Fruit fly (Drosophila melanogaster): ENCODE results near the gene CG43115.
A peak's percentile ranks its signal among the peaks of the same experiment; 100 is the strongest.

CG43115 gene

DNA sequence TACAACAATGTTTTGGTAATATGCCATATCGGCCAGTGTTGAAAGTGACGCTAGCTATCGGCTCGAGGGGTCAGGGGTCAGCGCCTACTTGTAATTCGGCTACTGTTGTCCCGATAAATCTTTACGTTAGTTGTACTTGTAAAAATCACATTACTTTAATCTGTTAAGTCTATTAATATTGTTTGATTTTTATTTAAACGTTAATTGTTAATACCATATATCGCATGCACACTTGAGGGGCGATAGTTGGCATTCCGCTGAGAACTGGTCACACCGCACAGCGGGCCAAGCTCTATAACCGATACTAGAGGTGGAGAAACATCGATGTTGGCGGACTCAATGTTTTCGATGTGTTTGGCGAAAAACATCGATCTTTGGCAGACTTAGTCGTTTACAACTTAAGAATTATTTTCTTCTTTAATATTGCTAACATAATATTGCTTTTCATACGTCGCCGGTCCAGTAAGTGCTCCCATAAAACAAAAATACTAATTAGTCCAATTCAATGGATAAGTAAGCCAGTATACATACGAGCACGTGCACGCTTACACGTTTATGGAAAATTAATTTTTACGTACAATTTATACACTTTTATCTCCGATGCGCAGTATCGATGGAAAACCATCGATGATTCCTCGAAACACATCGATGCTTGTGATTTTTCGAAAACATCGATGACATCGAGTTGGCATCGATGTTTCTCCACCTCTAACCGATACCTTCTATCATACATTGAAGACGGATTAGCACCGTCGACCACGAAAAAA is 28.9 kb downstream of the CG43115 start, which contains the start of the genes rux and MCTS1:
rux (minus strand) TSS at position 621 of the 767 bp plus-strand sequence.
MCTS1 (plus strand) TSS at position 713 of the 767 bp plus-strand sequence.
- TF ChIP-seq CG32006 (GFP tag; optimal IDR thresholded peaks at IDR 0.05): peak; percentile 8
- peak; percentile 38 for TF ChIP-seq Hr4 (GFP tag; optimal IDR thresholded peaks at IDR 0.05)
- TF ChIP-seq Met (GFP tag; optimal IDR thresholded peaks at IDR 0.05): peak; percentile 0
- peak; percentile 31 for TF ChIP-seq CG3919 (GFP tag; optimal IDR thresholded peaks at IDR 0.05)
- TF ChIP-seq spab (GFP tag; optimal IDR thresholded peaks at IDR 0.05): no peak
- TF ChIP-seq Smox (GFP tag; optimal IDR thresholded peaks at IDR 0.05): peak; percentile 32
- no peak for TF ChIP-seq salr (GFP tag; optimal IDR thresholded peaks at IDR 0.05)
- TF ChIP-seq CG8632 (GFP tag; optimal IDR thresholded peaks at IDR 0.05): no peak
- peak; percentile 59 for TF ChIP-seq Eip78C (GFP tag)
- TF ChIP-seq CG10631 (GFP tag; optimal IDR thresholded peaks at IDR 0.05): peak; percentile 20
- no peak for TF ChIP-seq net (GFP tag; optimal IDR thresholded peaks at IDR 0.05)
- TF ChIP-seq Gug (GFP tag; IDR thresholded peaks at IDR 0.05): no peak
- peak; percentile 40 for TF ChIP-seq CG31627 (GFP tag; optimal IDR thresholded peaks at IDR 0.05)
- TF ChIP-seq lz (GFP tag; optimal IDR thresholded peaks at IDR 0.05): peak; percentile 41
- no peak for TF ChIP-seq fd59A (GFP tag; optimal IDR thresholded peaks at IDR 0.05)
- peak; percentile 58; the same call in 2 of the 3 replicates for TF ChIP-seq eg (GFP tag; IDR thresholded peaks at IDR 0.05)
- peak; percentile 41 for TF ChIP-seq vri (GFP tag; optimal IDR thresholded peaks at IDR 0.05)
- no peak for TF ChIP-seq CG3032 (tag; optimal IDR thresholded peaks at IDR 0.05)
- TF ChIP-seq fkh (GFP tag; optimal IDR thresholded peaks at IDR 0.05): peak; percentile 23
- peak; percentile 21 for TF ChIP-seq pdm3 (GFP tag; optimal IDR thresholded peaks at IDR 0.05)
- TF ChIP-seq fd85E (GFP tag; optimal IDR thresholded peaks at IDR 0.05): no peak
- no peak for TF ChIP-seq Hr38 (GFP tag; optimal IDR thresholded peaks at IDR 0.05)
- TF ChIP-seq ss (GFP tag; optimal IDR thresholded peaks at IDR 0.05): peak in 1 of 2 experiments; percentile 5
- peak; percentile 4 for TF ChIP-seq Eip75B (GFP tag; optimal IDR thresholded peaks at IDR 0.05)
- no peak for TF ChIP-seq CG6808 (GFP tag; optimal IDR thresholded peaks at IDR 0.05)
- no peak for TF ChIP-seq Sox102F (GFP tag; optimal IDR thresholded peaks at IDR 0.05)
- TF ChIP-seq esn (GFP tag; optimal IDR thresholded peaks at IDR 0.05): peak; percentile 44
- no peak for TF ChIP-seq achi (GFP tag; optimal IDR thresholded peaks at IDR 0.05)
- TF ChIP-seq CG8319 (GFP tag; optimal IDR thresholded peaks at IDR 0.05): no peak
- peak; percentile 4 for TF ChIP-seq Sox14 (GFP tag; optimal IDR thresholded peaks at IDR 0.05)
- no peak for TF ChIP-seq CG7368 (GFP tag; optimal IDR thresholded peaks at IDR 0.05)
- TF ChIP-seq OdsH (GFP tag; optimal IDR thresholded peaks at IDR 0.05): peak; percentile 32
- no peak for TF ChIP-seq acj6 (GFP tag; optimal IDR thresholded peaks at IDR 0.05)
- peak; percentile 100 for TF ChIP-seq svp (GFP tag)
- TF ChIP-seq cyc (GFP tag; optimal IDR thresholded peaks at IDR 0.05): peak; percentile 26
- TF ChIP-seq CG11294 (GFP tag; IDR thresholded peaks at IDR 0.05): no peak; the same call in 1 of the 2 replicates
- peak; percentile 39 for TF ChIP-seq Hr39 (GFP tag; optimal IDR thresholded peaks at IDR 0.05)
- no peak for TF ChIP-seq Lpt (GFP tag; optimal IDR thresholded peaks at IDR 0.05)
- peak; percentile 22 for TF ChIP-seq topi (GFP tag; optimal IDR thresholded peaks at IDR 0.05)
- peak; percentile 92 for TF ChIP-seq dsx (GFP tag; optimal IDR thresholded peaks at IDR 0.05; ENCODE audit: poor library complexity, severe bottlenecking)

DNA sequence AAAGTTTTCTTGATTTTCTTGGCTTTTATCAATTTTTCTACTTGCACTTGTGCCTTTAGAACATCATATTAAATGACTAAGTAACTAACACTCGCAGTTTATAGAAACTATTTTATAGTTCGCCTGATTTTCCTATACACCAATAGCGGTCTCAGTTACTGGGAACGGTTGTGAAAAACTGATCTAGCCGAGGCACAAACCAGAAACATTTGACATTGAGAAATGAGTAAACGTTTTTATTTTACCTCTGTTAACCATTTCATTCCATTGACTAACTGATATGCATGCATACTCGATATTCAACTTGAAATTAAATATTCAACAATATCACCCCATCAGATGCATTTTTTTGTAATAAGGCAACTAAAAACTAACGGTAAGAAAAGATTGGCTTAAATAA is 30.9 kb downstream of the CG43115 start:
- TF ChIP-seq Eip78C (GFP tag): peak; percentile 46
- no peak for TF ChIP-seq CG6163 (GFP tag; IDR thresholded peaks at IDR 0.05)
